Fruit fly (Drosophila melanogaster): ENCODE data around the gene Herp.

Gene Herp

DNA sequence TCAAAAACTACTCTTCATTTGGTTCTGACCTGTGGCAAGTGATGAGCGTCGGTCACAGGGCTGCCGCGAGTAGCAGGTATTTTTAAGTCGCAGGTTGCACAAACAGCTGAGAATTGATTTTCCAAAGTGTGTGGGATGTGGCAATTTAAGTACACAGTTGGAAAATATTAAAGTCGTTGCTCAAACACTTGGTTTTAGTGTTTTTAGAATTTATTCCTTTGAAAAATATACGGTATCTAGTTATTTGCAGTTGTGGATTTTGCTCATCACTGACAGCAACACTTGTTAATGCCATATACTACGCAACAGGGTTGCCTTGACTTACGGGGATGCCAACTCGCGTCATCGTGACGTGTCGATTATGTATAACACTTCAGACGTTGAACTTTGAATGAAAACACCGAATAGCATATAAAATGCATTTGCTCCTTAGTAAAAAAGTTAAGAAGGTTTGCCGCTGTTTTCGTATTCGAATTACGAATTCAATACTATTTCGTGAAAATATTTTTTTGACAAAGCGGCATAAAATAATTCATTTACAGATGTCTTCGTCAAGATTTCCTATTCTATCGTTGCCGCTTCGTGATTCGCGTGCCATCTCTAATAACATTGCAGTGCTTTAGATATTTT is at the start of gene Herp, which contains the start of gene r2d2:
Gene Herp (minus strand): TSS at position 255 of the 630 bp plus-strand sequence.
Gene r2d2 (plus strand): TSS at position 344 of the 630 bp plus-strand sequence.
- TF ChIP-seq CG17801 (GFP tag; optimal IDR thresholded peaks at IDR 0.05; ENCODE audit: partially characterized antibody), result peak; percentile 89

DNA sequence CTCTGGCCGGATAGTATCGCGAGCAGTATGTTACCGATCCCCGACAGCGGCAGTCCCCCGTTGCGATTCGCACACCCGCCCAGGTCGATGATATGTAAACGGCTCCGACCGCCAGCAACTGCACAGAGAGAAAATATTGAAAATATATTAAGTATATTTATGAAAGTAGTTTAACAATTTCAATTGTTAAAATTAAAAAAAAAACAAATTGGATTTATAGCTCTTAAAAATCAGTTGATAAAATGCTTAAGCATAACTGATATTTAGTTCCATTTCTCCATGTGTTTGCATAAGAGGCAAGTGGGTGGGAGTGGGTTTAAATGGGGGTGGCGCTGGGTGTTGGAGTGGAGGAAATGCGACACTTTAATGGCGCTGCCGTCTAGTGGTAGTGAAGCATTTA is 49.6 kb upstream of the Herp start:
- TF ChIP-seq CG17801 (GFP tag; optimal IDR thresholded peaks at IDR 0.05; ENCODE audit: partially characterized antibody), result no peak

DNA sequence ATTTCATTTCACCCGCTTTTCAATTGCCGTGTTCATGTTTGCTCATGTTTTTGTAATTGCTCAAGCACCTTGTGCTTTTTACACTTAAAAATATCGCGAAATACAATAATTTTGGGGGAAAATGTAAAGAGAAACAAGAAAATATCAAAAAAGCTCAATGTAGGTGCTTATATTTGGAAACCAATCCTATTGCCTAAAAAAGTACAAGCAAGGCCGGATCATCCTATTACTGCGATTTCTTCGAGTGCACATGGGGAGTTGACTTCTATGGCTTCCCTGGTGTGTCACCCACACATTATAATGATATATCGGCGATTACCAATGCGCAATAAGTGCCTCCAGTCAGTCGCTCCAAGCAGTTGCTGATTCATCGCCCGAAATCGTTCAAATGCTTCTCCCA is 41.4 kb upstream of the Herp start:
- TF ChIP-seq CG17801 (GFP tag; optimal IDR thresholded peaks at IDR 0.05; ENCODE audit: partially characterized antibody), result no peak

DNA sequence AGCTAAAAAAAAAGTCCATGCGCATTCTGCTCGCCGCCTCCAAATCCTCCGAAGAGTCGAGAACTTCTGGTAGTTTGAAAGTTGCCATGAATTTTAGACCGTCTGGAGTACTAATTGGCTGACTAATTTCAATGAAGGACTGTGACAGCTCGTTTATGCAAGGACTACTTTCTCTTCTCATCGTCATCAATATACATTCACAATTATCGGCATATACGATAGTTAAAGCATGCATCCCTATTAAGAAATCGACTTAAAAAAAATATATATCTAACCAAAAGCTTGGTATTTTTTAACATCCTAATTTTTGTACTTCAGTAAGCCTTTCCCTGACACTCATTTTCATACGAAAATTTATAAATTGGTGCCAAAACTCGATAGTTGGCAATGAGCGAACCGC is 40.3 kb upstream of the Herp start, which contains the start of gene CG14537:
Gene CG14537 (plus strand): TSS at position 301 of the 400 bp plus-strand sequence.
- TF ChIP-seq CG17801 (GFP tag; optimal IDR thresholded peaks at IDR 0.05; ENCODE audit: partially characterized antibody), result no peak

dm6 chr2L:7838024-7838423 is 38.2 kb upstream of the Herp start:
- no peak for TF ChIP-seq CG17801 (GFP tag; optimal IDR thresholded peaks at IDR 0.05; ENCODE audit: partially characterized antibody)

dm6 chr2L:7833650-7834049 is 33.8 kb upstream of the Herp start:
- TF ChIP-seq CG17801 (GFP tag; optimal IDR thresholded peaks at IDR 0.05; ENCODE audit: partially characterized antibody), result no peak

- no peak for TF ChIP-seq CG17801 (GFP tag; optimal IDR thresholded peaks at IDR 0.05; ENCODE audit: partially characterized antibody)
Observed at dm6 chr2L:7833238-7833637, 33.4 kb upstream of the Herp start.

DNA sequence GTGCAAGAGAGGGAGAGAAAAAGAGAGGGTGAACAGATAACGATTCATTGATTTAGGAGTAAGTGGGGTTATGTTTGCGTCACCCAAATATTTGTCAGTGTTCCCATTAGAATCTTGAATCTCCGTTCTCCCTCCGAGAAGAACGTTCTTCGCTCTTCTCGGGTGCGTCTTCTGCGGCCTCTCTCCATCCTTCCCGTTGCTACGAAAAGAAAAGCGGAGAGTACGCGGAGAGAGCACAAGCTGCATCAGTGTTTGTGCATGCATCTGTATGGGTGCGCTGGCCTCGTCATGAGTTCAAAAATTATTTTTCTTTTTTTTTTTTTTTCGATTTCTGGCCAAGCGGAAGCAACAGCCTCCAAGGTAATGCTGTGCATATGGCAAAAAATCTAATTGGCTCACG is 29.0 kb upstream of the Herp start:
- no peak for TF ChIP-seq CG17801 (GFP tag; optimal IDR thresholded peaks at IDR 0.05; ENCODE audit: partially characterized antibody)

- TF ChIP-seq CG17801 (GFP tag; optimal IDR thresholded peaks at IDR 0.05; ENCODE audit: partially characterized antibody), result peak; percentile 9
Observed at dm6 chr2L:7828231-7828630, 28.4 kb upstream of the Herp start.

dm6 chr2L:7827045-7828004 is 27.5 kb upstream of the Herp start, which contains the start of the genes Rack1 and mts:
Gene Rack1 (minus strand): TSS chr2L:7827315.
Gene mts (plus strand): TSS chr2L:7827650.
- peak; percentile 81 for TF ChIP-seq CG17801 (GFP tag; optimal IDR thresholded peaks at IDR 0.05; ENCODE audit: partially characterized antibody)

DNA sequence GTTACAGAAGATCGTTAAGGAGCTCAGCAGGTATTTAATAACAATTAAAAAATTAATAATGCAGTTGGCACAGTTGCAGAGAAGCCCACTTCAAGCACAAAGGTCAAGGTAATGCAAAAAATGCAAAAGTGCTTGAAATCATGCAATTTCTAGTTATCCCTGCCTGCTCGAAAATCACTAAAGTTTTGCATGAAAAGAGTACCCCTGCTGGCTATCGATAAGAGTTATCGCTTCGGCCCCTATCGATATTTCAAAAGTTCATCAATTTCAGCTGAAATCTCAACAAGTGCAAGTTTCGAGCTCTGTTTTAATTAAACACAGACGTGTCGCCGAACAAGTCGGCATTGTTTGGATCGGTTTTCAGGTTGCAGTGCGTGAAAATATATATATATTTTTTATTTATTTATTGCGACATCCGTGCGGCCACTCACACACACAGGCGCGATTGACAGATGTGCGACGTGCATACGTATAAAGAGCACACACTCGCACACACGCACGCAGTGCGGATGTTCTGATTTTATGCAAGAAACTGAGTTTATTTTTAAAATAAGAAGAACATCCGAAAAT is 21.5 kb upstream of the Herp start:
- peak; percentile 21 for TF ChIP-seq CG17801 (GFP tag; optimal IDR thresholded peaks at IDR 0.05; ENCODE audit: partially characterized antibody)

dm6 chr2L:7820851-7821250 is 21.0 kb upstream of the Herp start, which contains the start of gene CG7115:
Gene CG7115 (plus strand): TSS chr2L:7821151.
- TF ChIP-seq CG17801 (GFP tag; optimal IDR thresholded peaks at IDR 0.05; ENCODE audit: partially characterized antibody), result no peak

- TF ChIP-seq CG17801 (GFP tag; optimal IDR thresholded peaks at IDR 0.05; ENCODE audit: partially characterized antibody), result no peak
Observed at dm6 chr2L:7820408-7820807, 20.6 kb upstream of the Herp start.

DNA sequence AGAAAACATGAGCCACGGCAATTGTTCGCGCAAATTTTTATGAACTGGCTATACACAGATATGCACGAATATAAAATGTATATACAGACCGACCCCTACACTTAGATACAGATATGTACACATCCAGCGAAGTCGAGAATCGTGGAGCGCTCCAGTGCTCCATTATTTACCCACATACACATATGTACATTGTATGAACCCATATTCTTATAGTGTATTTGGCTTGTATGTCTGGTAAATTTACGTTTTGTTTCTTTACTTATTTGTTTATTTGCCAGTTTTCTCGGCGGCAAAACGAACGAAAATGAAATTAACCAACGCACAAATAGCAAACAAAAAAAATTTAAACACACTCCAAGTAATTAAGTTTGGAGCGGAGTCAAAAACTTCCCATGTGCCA is 13.5 kb upstream of the Herp start:
- no peak for TF ChIP-seq CG17801 (GFP tag; optimal IDR thresholded peaks at IDR 0.05; ENCODE audit: partially characterized antibody)

dm6 chr2L:7812555-7813339 is 12.9 kb upstream of the Herp start:
- TF ChIP-seq CG17801 (GFP tag; optimal IDR thresholded peaks at IDR 0.05; ENCODE audit: partially characterized antibody), result no peak

Data from ovary, adult (tissue).